Worm (Caenorhabditis elegans) whole organism, young adult: Measurements from ENCODE around the gene ZK994.6.

Source experiments
- B0035.1 ChIP-seq: sonication (generic microtip); optimal IDR thresholded peaks from 2 replicates; lab custom pipeline; 2016; ENCODE audit warnings: missing genetic modification characterization, mild to moderate bottlenecking, missing compliant biosample characterization, missing genotype, missing genetic modification reagents
- B0336.3 ChIP-seq: fragments of 200-800 bp; sonication (Bioruptor generic); IDR thresholded peaks from 2 replicates; pipeline ENCODE4 v1.3.6; 2022; ENCODE audit warnings: missing genetic modification characterization, missing compliant biosample characterization
- F22D6.2 ChIP-seq: sonication (generic microtip); optimal IDR thresholded peaks from 2 replicates; lab custom pipeline; 2016; ENCODE audit warnings: mild to moderate bottlenecking, missing genetic modification characterization, missing compliant biosample characterization
- F23B12.7 ChIP-seq: sonication (generic microtip); optimal IDR thresholded peaks from 2 replicates; lab custom pipeline; 2017; ENCODE audit warnings: missing genetic modification characterization, mild to moderate bottlenecking, missing compliant biosample characterization, antibody characterized with exemption, moderate library complexity; ENCODE audit not compliant: insufficient read depth
- F55B11.4 ChIP-seq: sonication (generic microtip); optimal IDR thresholded peaks from 2 replicates; lab custom pipeline; 2016; ENCODE audit warnings: missing compliant biosample characterization, missing genetic modification characterization, borderline replicate concordance; ENCODE audit not compliant: insufficient read depth
- F57C9.4 ChIP-seq: sonication (generic microtip); optimal IDR thresholded peaks from 2 replicates; lab custom pipeline; 2017; ENCODE audit warnings: mild to moderate bottlenecking, missing genetic modification characterization, missing compliant biosample characterization
- Y53G8AR.9 ChIP-seq: fragments of 200-800 bp; sonication (Bioruptor generic); conservative IDR thresholded peaks from 2 replicates; pipeline ENCODE4 v1.3.6; 2022; ENCODE audit warnings: missing genetic modification reagents, missing genetic modification characterization, missing compliant biosample characterization
- ZK185.1 ChIP-seq: sonication (generic microtip); optimal IDR thresholded peaks from 2 replicates; lab custom pipeline; 2016; ENCODE audit warnings: mild to moderate bottlenecking, missing genetic modification characterization, missing compliant biosample characterization; ENCODE audit not compliant: poor library complexity, severe bottlenecking
- akir-1 ChIP-seq: fragments of 200-800 bp; sonication (Bioruptor generic); optimal IDR thresholded peaks from 2 replicates; lab custom pipeline; 2018; ENCODE audit warnings: mild to moderate bottlenecking, missing genetic modification characterization, moderate library complexity, missing compliant biosample characterization
- aptf-2 ChIP-seq: fragments of 200-800 bp; sonication (Bioruptor generic); conservative IDR thresholded peaks from 2 replicates; pipeline ENCODE4 v1.3.6; 2022; ENCODE audit warnings: missing genetic modification reagents, missing genetic modification characterization, missing compliant biosample characterization
- aptf-3 ChIP-seq: fragments of 200-800 bp; sonication (Bioruptor generic); IDR thresholded peaks from 2 replicates; pipeline ENCODE4 v1.3.6; 2022; ENCODE audit warnings: missing genetic modification characterization, missing compliant biosample characterization
- attf-3 ChIP-seq: fragments of 200-800 bp; sonication (Bioruptor generic); conservative IDR thresholded peaks from 2 replicates; pipeline ENCODE4 v1.3.6; 2022; ENCODE audit warnings: missing genetic modification reagents, missing genetic modification characterization, missing compliant biosample characterization
- attf-5 ChIP-seq: fragments of 200-800 bp; sonication (Bioruptor generic); optimal IDR thresholded peaks from 2 replicates; lab custom pipeline; 2018; ENCODE audit warnings: mild to moderate bottlenecking, missing genetic modification characterization, missing compliant biosample characterization
- bed-2 ChIP-seq: fragments of 200-800 bp; sonication (Bioruptor generic); IDR thresholded peaks from 2 replicates; pipeline ENCODE4 v1.3.6; 2022; ENCODE audit warnings: missing genetic modification reagents, missing genetic modification characterization, missing compliant biosample characterization
- chd-7 ChIP-seq: sonication (generic microtip); optimal IDR thresholded peaks from 2 replicates; lab custom pipeline; 2016; ENCODE audit warnings: mild to moderate bottlenecking, missing genetic modification characterization, moderate library complexity, missing compliant biosample characterization
- dox-1 ChIP-seq: fragments of 200-800 bp; sonication (Bioruptor generic); IDR thresholded peaks from 2 replicates; pipeline ENCODE4 v1.3.6; 2022; ENCODE audit warnings: missing genetic modification reagents, missing genetic modification characterization, missing compliant biosample characterization
- dpff-1 ChIP-seq: sonication (generic microtip); optimal IDR thresholded peaks from 2 replicates; lab custom pipeline; 2017; ENCODE audit warnings: mild to moderate bottlenecking, missing genetic modification characterization, missing compliant biosample characterization
- efl-1 ChIP-seq: fragments of 150-350 bp; optimal IDR thresholded peaks from 2 replicates; lab custom pipeline; 2014; ENCODE audit warnings: missing biosample characterization, missing genetic modification reagents, missing genetic modification characterization
- egl-44 ChIP-seq: fragments of 200-800 bp; sonication (Bioruptor generic); IDR thresholded peaks from 2 replicates; pipeline ENCODE4 v1.3.6; 2022; ENCODE audit warnings: missing genetic modification reagents, missing genetic modification characterization, missing compliant biosample characterization
- ekl-4 ChIP-seq: fragments of 200-800 bp; sonication (Bioruptor generic); IDR thresholded peaks from 2 replicates; pipeline ENCODE4 v1.3.6; 2022; ENCODE audit warnings: missing genetic modification reagents, missing genetic modification characterization, missing compliant biosample characterization
- ets-4 ChIP-seq: fragments of 200-800 bp; sonication (Bioruptor generic); optimal IDR thresholded peaks from 2 replicates; lab custom pipeline; 2018; ENCODE audit warnings: mild to moderate bottlenecking, missing genetic modification characterization, missing compliant biosample characterization
- hsf-1 ChIP-seq: fragments of 200-800 bp; sonication (Bioruptor generic); IDR thresholded peaks from 2 replicates; pipeline ENCODE4 v1.3.6; 2022; ENCODE audit warnings: missing genetic modification reagents, missing genetic modification characterization, missing compliant biosample characterization
- let-526 ChIP-seq: fragments of 200-800 bp; sonication (Bioruptor generic); IDR thresholded peaks from 2 replicates; pipeline ENCODE4 v1.3.6; 2022; ENCODE audit warnings: missing genetic modification reagents, missing genetic modification characterization, missing compliant biosample characterization
- lin-26 ChIP-seq: fragments of 200-800 bp; sonication (Bioruptor generic); IDR thresholded peaks from 2 replicates; pipeline ENCODE4 v1.3.6; 2022; ENCODE audit warnings: missing genetic modification reagents, missing genetic modification characterization, missing compliant biosample characterization
- lin-35 ChIP-seq, 3 experiments: fragments of 150-350 bp in 2 of 3; sonication (generic microtip) in 1 of 3; optimal IDR thresholded peaks; 2 replicates each; lab custom pipeline; 2014 to 2018; ENCODE audit warnings: missing biosample characterization in 3 of 3, missing genetic modification characterization in 3 of 3, missing genetic modification reagents in 3 of 3
- lin-40 ChIP-seq: sonication (generic microtip); optimal IDR thresholded peaks from 2 replicates; lab custom pipeline; 2016; ENCODE audit warnings: missing genetic modification characterization, mild to moderate bottlenecking, missing compliant biosample characterization, missing genotype, missing genetic modification reagents
- lir-1 ChIP-seq: fragments of 200-800 bp; sonication (Bioruptor generic); conservative IDR thresholded peaks from 2 replicates; pipeline ENCODE4 v1.3.6; 2022; ENCODE audit warnings: missing genetic modification reagents, missing genetic modification characterization, missing compliant biosample characterization
- lsl-1 ChIP-seq: fragments of 200-800 bp; sonication (Bioruptor generic); optimal IDR thresholded peaks from 2 replicates; lab custom pipeline; 2018; ENCODE audit warnings: mild to moderate bottlenecking, missing genetic modification characterization, moderate library complexity, missing compliant biosample characterization
- madf-6 ChIP-seq: fragments of 200-800 bp; sonication (Bioruptor generic); IDR thresholded peaks from 2 replicates; pipeline ENCODE4 v1.3.6; 2022; ENCODE audit warnings: missing genetic modification reagents, missing genetic modification characterization, missing compliant biosample characterization
- mcd-1 ChIP-seq: fragments of 200-800 bp; sonication (Bioruptor generic); IDR thresholded peaks from 2 replicates; pipeline ENCODE4 v1.3.6; 2022; ENCODE audit warnings: missing genetic modification reagents, missing genetic modification characterization, missing compliant biosample characterization
- mes-4 ChIP-seq: sonication (generic microtip); optimal IDR thresholded peaks from 2 replicates; lab custom pipeline; 2016; ENCODE audit warnings: missing genotype, missing genetic modification characterization, missing compliant biosample characterization
- nhr-80 ChIP-seq: sonication (generic microtip); optimal IDR thresholded peaks from 2 replicates; lab custom pipeline; 2016; ENCODE audit warnings: missing genetic modification characterization, missing compliant biosample characterization
- pha-4 ChIP-seq: fragments of 150-350 bp; sonication (generic microtip); optimal IDR thresholded peaks from 2 replicates; lab custom pipeline; 2014; ENCODE audit warnings: missing biosample characterization, missing genetic modification reagents, missing genetic modification characterization
- rec-8 ChIP-seq, 2 experiments: sonication (generic microtip); optimal IDR thresholded peaks; 2 replicates each; lab custom pipeline; 2016; ENCODE audit warnings: mild to moderate bottlenecking in 2 of 2, missing genetic modification characterization in 2 of 2, missing genetic modification reagents in 2 of 2, missing genotype in 2 of 2, missing biosample characterization in 1 of 2, missing compliant biosample characterization in 1 of 2, moderate library complexity in 1 of 2
- repo-1 ChIP-seq: sonication (generic microtip); optimal IDR thresholded peaks from 2 replicates; lab custom pipeline; 2017; ENCODE audit warnings: mild to moderate bottlenecking, missing genetic modification characterization, missing compliant biosample characterization
- rpc-1 ChIP-seq, 2 experiments: fragments of 150-350 bp in 1 of 2; sonication (generic microtip) in 1 of 2; optimal IDR thresholded peaks; 2 replicates each; lab custom pipeline; 2014 to 2018; ENCODE audit warnings: missing biosample characterization in 1 of 2, missing genetic modification characterization in 1 of 2, missing genetic modification reagents in 1 of 2, missing genotype in 1 of 2
- sea-2 ChIP-seq: fragments of 200-800 bp; sonication (Bioruptor generic); IDR thresholded peaks from 2 replicates; pipeline ENCODE4 v1.3.6; 2022; ENCODE audit warnings: missing genetic modification characterization, missing compliant biosample characterization
- snpc-1.1 ChIP-seq: sonication (generic microtip); optimal IDR thresholded peaks from 2 replicates; lab custom pipeline; 2017; ENCODE audit warnings: missing genetic modification characterization, mild to moderate bottlenecking, missing compliant biosample characterization, antibody characterized with exemption, moderate library complexity, missing genotype, missing genetic modification reagents; ENCODE audit not compliant: insufficient read depth
- snpc-4 ChIP-seq, 5 experiments: fragments of 150-350 bp in 1 of 5; sonication (generic microtip) in 4 of 5; optimal IDR thresholded peaks; 2 replicates each; lab custom pipeline; 2014 to 2018; ENCODE audit warnings: missing genetic modification characterization in 5 of 5, missing biosample characterization in 3 of 5, antibody characterized with exemption in 2 of 5, mild to moderate bottlenecking in 2 of 5, missing compliant biosample characterization in 2 of 5, missing genotype in 2 of 5, moderate library complexity in 2 of 5, missing genetic modification reagents in 1 of 5
- somi-1 ChIP-seq: fragments of 200-800 bp; sonication (Bioruptor generic); optimal IDR thresholded peaks from 2 replicates; lab custom pipeline; 2018; ENCODE audit warnings: mild to moderate bottlenecking, missing genetic modification characterization, missing compliant biosample characterization
- tbp1 ChIP-seq: fragments of 200-800 bp; sonication (Bioruptor generic); optimal IDR thresholded peaks from 2 replicates; lab custom pipeline; 2018; ENCODE audit warnings: mild to moderate bottlenecking, missing genetic modification characterization, missing compliant biosample characterization
- ztf-18 ChIP-seq: sonication (generic microtip); optimal IDR thresholded peaks from 2 replicates; lab custom pipeline; 2016; ENCODE audit warnings: missing genotype, mild to moderate bottlenecking, missing genetic modification characterization, missing compliant biosample characterization
- ztf-22 ChIP-seq: fragments of 200-800 bp; sonication (Bioruptor generic); optimal IDR thresholded peaks from 2 replicates; lab custom pipeline; 2018; ENCODE audit warnings: mild to moderate bottlenecking, missing genetic modification characterization, moderate library complexity, missing compliant biosample characterization

The ZK994.6 gene

ce11 chrV:8467031-8467430 is 40.2 kb downstream of the ZK994.6 start, which contains the start of gene mrpl-4:
Gene mrpl-4 (plus strand): TSS chrV:8467265.
- TF ChIP-seq ekl-4 (GFP tag; lab: Robert Waterston, UW) (no peak), dox-1 (GFP tag; lab: Robert Waterston, UW) (no peak), ztf-22 (GFP tag; lab: Kevin White, UChicago) (no peak), B0035.1 (tag; lab: Kevin White, UChicago) (no peak), aptf-2 (no peak), rpc-1 (optimal IDR thresholded peaks at IDR 0.05; lab: Kevin White, UChicago) (no peak), rpc-1 (tag; optimal IDR thresholded peaks at IDR 0.05; lab: Kevin White, UChicago) (no peak)

- no peak for TF ChIP-seq F57C9.4 (tag; lab: Kevin White, UChicago)
- TF ChIP-seq Y53G8AR.9: no peak
- TF ChIP-seq B0336.3 (GFP tag; lab: Robert Waterston, UW): no peak
- TF ChIP-seq rec-8 (tag; optimal IDR thresholded peaks at IDR 0.05; lab: Kevin White, UChicago): no peak
- no peak for TF ChIP-seq nhr-80 (tag; lab: Kevin White, UChicago)
- no peak for TF ChIP-seq dox-1 (GFP tag; lab: Robert Waterston, UW)
- no peak for TF ChIP-seq efl-1 (GFP tag; lab: Kevin White, UChicago)
These were observed 41.8 kb downstream of the ZK994.6 start, which contains the start of gene mrps-2 for ce11 chrV:8465386-8465785. Gene mrps-2 (plus strand): TSS chrV:8465686.

ce11 chrV:8462074-8462473 is 45.1 kb downstream of the ZK994.6 start, which contains the start of the genes dnj-22 and natc-1:
Gene dnj-22 (minus strand): TSS chrV:8462120.
Gene natc-1 (plus strand): TSS chrV:8462359.
- no peak for TF ChIP-seq lin-26 (GFP tag; lab: Robert Waterston, UW)
- no peak for TF ChIP-seq mes-4 (tag; lab: Kevin White, UChicago)
- no peak for TF ChIP-seq akir-1 (GFP tag; lab: Kevin White, UChicago)
- no peak for TF ChIP-seq ekl-4 (GFP tag; lab: Robert Waterston, UW)
- TF ChIP-seq aptf-3 (GFP tag; lab: Robert Waterston, UW): no peak
- peak; percentile 12; the same call in 1 of the 2 replicates for TF ChIP-seq dox-1 (GFP tag; lab: Robert Waterston, UW)
- TF ChIP-seq lsl-1 (GFP tag; lab: Kevin White, UChicago): peak; percentile 1
- peak; percentile 48 for TF ChIP-seq attf-5 (GFP tag; lab: Kevin White, UChicago)
- TF ChIP-seq ZK185.1 (tag; lab: Kevin White, UChicago): peak; percentile 2
- no peak for TF ChIP-seq repo-1 (tag; lab: Kevin White, UChicago)
- no peak for TF ChIP-seq sea-2 (GFP tag; lab: Robert Waterston, UW)
- peak; percentile 94 for TF ChIP-seq mcd-1 (GFP tag; lab: Robert Waterston, UW)
- TF ChIP-seq pha-4 (tag; lab: Kevin White, UChicago): peak; percentile 17
- TF ChIP-seq lin-40 (tag; lab: Kevin White, UChicago): peak; percentile 63
- no peak for TF ChIP-seq bed-2 (GFP tag; lab: Robert Waterston, UW)
- no peak for TF ChIP-seq dpff-1 (tag; lab: Kevin White, UChicago)
- TF ChIP-seq F55B11.4 (tag; lab: Kevin White, UChicago): no peak
- TF ChIP-seq F22D6.2 (tag; lab: Kevin White, UChicago): no peak
- no peak for TF ChIP-seq lir-1 (GFP tag; lab: Robert Waterston, UW)
- no peak for TF ChIP-seq somi-1 (GFP tag; lab: Kevin White, UChicago)
- no peak for TF ChIP-seq let-526 (GFP tag; lab: Robert Waterston, UW)
- no peak for TF ChIP-seq hsf-1 (GFP tag; lab: Robert Waterston, UW)
- peak; percentile 35 for TF ChIP-seq snpc-1.1 (tag; lab: Kevin White, UChicago)
- peak; percentile 52 for TF ChIP-seq F23B12.7 (tag; lab: Kevin White, UChicago)
- TF ChIP-seq lin-35 (GFP tag; optimal IDR thresholded peaks at IDR 0.05; lab: Kevin White, UChicago): peak in 1 of 3 experiments; percentile 60
- no peak for TF ChIP-seq ets-4 (GFP tag; lab: Kevin White, UChicago)
- TF ChIP-seq snpc-4 (GFP tag; optimal IDR thresholded peaks at IDR 0.05; lab: Kevin White, UChicago): peak; percentile 38
- peak in 3 of 4 experiments; percentile 14 to 59 (median 59) for TF ChIP-seq snpc-4 (tag; optimal IDR thresholded peaks at IDR 0.05; lab: Kevin White, UChicago)
- TF ChIP-seq ztf-18 (tag; lab: Kevin White, UChicago): no peak
- no peak for TF ChIP-seq egl-44 (GFP tag; lab: Robert Waterston, UW)
- TF ChIP-seq madf-6: peak; percentile 51; the same call in 1 of the 2 replicates
- TF ChIP-seq chd-7 (tag; lab: Kevin White, UChicago): no peak
- peak; percentile 98 for TF ChIP-seq attf-3 (GFP tag; lab: Robert Waterston, UW)
- TF ChIP-seq tbp1 (GFP tag; lab: Kevin White, UChicago): peak; percentile 41
